Worm (Caenorhabditis elegans) whole organism, L4/young adult: ENCODE data around the gene F37B12.1.

Source experiments
- dao-5 ChIP-seq: sonication (generic microtip); optimal IDR thresholded peaks from 2 replicates; lab custom pipeline; 2016; ENCODE audit warnings: missing genotype, missing genetic modification characterization, moderate library complexity, missing compliant biosample characterization
- him-1 ChIP-seq: sonication (generic microtip); optimal IDR thresholded peaks from 2 replicates; lab custom pipeline; 2016; ENCODE audit warnings: missing genotype, missing genetic modification reagents, missing genetic modification characterization, missing compliant biosample characterization

- TF ChIP-seq him-1 (tag; lab: Kevin White, UChicago) (no peak), dao-5 (no peak)
Observed at ce11 chrII:9001743-9002222, 27.3 kb downstream of the F37B12.1 start, which contains the start of gene F44G4.6.
